Fruit fly (Drosophila melanogaster) whole organism, embryonic: Measurements from ENCODE around the gene CG42824.

Experiments
- Ada2b ChIP-seq: fragments of 200-800 bp; sonication (Bioruptor generic); IDR thresholded peaks from 2 replicates; pipeline ENCODE4 v1.3.6; 2022; ENCODE audit warnings: missing biosample characterization, missing genetic modification characterization
- Blimp-1 ChIP-seq: fragments of 200-800 bp; sonication (Bioruptor generic); optimal IDR thresholded peaks from 3 replicates; lab custom pipeline; 2018; ENCODE audit warnings: missing biosample characterization, missing genetic modification characterization, mild to moderate bottlenecking, moderate library complexity, missing genetic modification reagents
- CG1024 ChIP-seq: fragments of 200-800 bp; sonication (Bioruptor generic); IDR thresholded peaks from 2 replicates; pipeline ENCODE4 v1.3.6; 2022; ENCODE audit warnings: missing biosample characterization, missing genetic modification characterization
- CG10366 ChIP-seq: fragments of 200-800 bp; sonication (Bioruptor generic); IDR thresholded peaks from 2 replicates; pipeline ENCODE4 v1.3.6; 2022; ENCODE audit warnings: missing biosample characterization, missing genetic modification characterization
- CG11398 ChIP-seq: fragments of 200-800 bp; sonication (Bioruptor generic); optimal IDR thresholded peaks from 2 replicates; lab custom pipeline; 2016; ENCODE audit warnings: missing biosample characterization, missing genetic modification characterization
- CG11560 ChIP-seq: fragments of 200-800 bp; sonication (Bioruptor generic); IDR thresholded peaks from 3 replicates; pipeline ENCODE4 v1.3.6; 2022; ENCODE audit warnings: missing biosample characterization, missing genetic modification characterization
- CG12219 ChIP-seq: fragments of 200-800 bp; sonication (Bioruptor generic); optimal IDR thresholded peaks from 3 replicates; lab custom pipeline; 2018; ENCODE audit warnings: missing biosample characterization, mild to moderate bottlenecking, missing genetic modification characterization
- CG12769 ChIP-seq: fragments of 200-800 bp; sonication (Bioruptor generic); optimal IDR thresholded peaks from 2 replicates; lab custom pipeline; 2019; ENCODE audit warnings: missing biosample characterization, mild to moderate bottlenecking, missing genetic modification characterization, moderate library complexity
- CG13287 ChIP-seq: fragments of 200-800 bp; sonication (Bioruptor generic); IDR thresholded peaks from 2 replicates; pipeline ENCODE4 v1.3.6; 2022; ENCODE audit warnings: missing biosample characterization, missing genetic modification characterization; ENCODE audit not compliant: partially characterized antibody
- CG31441 ChIP-seq: fragments of 200-800 bp; sonication (Bioruptor generic); IDR thresholded peaks from 2 replicates; pipeline ENCODE4 v1.3.6; 2022; ENCODE audit warnings: missing biosample characterization, missing genetic modification characterization
- CG32532 ChIP-seq: fragments of 200-800 bp; sonication (Bioruptor generic); IDR thresholded peaks from 2 replicates; pipeline ENCODE4 v1.3.6; 2022; ENCODE audit warnings: missing biosample characterization, missing genetic modification characterization
- CG3726 ChIP-seq: fragments of 200-800 bp; sonication (Bioruptor generic); IDR thresholded peaks from 3 replicates; pipeline ENCODE4, ENCODE4 v1.3.6; 2022; ENCODE audit warnings: missing biosample characterization, missing genetic modification characterization
- CG42726 ChIP-seq: fragments of 200-800 bp; sonication (Bioruptor generic); IDR thresholded peaks from 2 replicates; pipeline ENCODE4 v1.3.6; 2022; ENCODE audit warnings: missing biosample characterization, missing genetic modification characterization; ENCODE audit not compliant: partially characterized antibody
- CG6175 ChIP-seq: fragments of 200-800 bp; sonication (Bioruptor generic); IDR thresholded peaks from 3 replicates; pipeline ENCODE4 v1.3.6; 2022; ENCODE audit warnings: missing biosample characterization, missing genetic modification characterization
- CG9727 ChIP-seq: fragments of 200-800 bp; sonication (Bioruptor generic); optimal IDR thresholded peaks from 3 replicates; lab custom pipeline; 2017; ENCODE audit warnings: missing biosample characterization, mild to moderate bottlenecking, missing genetic modification characterization
- Chrac-16 ChIP-seq: fragments of 200-800 bp; sonication (Bioruptor generic); optimal IDR thresholded peaks from 3 replicates; lab custom pipeline; 2016; ENCODE audit warnings: missing biosample characterization, missing genetic modification characterization
- Dbx ChIP-seq: fragments of 200-800 bp; sonication (Bioruptor generic); IDR thresholded peaks from 3 replicates; pipeline ENCODE4 v1.3.6; 2022; ENCODE audit warnings: missing biosample characterization, missing genetic modification characterization
- Deaf1 ChIP-seq: fragments of 200-800 bp; optimal IDR thresholded peaks from 3 replicates; lab custom pipeline; 2019; ENCODE audit warnings: missing biosample characterization, mild to moderate bottlenecking, missing genetic modification characterization, moderate library complexity
- Dfd ChIP-seq, 2 experiments: fragments of >200 bp; optimal IDR thresholded peaks; 2 replicates each; lab custom pipeline; 2017; ENCODE audit warnings: missing biosample characterization in 2 of 2, missing genetic modification characterization in 2 of 2
- Ets65A ChIP-seq: fragments of 200-800 bp; sonication (Bioruptor generic); peaks from one replicate; lab custom pipeline; 2016; ENCODE audit warnings: missing biosample characterization, missing genetic modification characterization
- Fer1 ChIP-seq: fragments of 200-800 bp; sonication (Bioruptor generic); optimal IDR thresholded peaks from 2 replicates; lab custom pipeline; 2017; ENCODE audit warnings: missing biosample characterization, mild to moderate bottlenecking, missing genetic modification characterization
- GATAe ChIP-seq: fragments of 200-800 bp; sonication (Bioruptor generic); conservative IDR thresholded peaks from 2 replicates; pipeline ENCODE4 v1.3.6; 2022; ENCODE audit warnings: missing biosample characterization, missing genetic modification characterization
- HHEX ChIP-seq: fragments of 200-800 bp; sonication (Bioruptor generic); optimal IDR thresholded peaks from 3 replicates; lab custom pipeline; 2017; ENCODE audit warnings: missing biosample characterization, mild to moderate bottlenecking, missing genetic modification characterization, missing genetic modification reagents
- Hmr ChIP-seq: fragments of 200-800 bp; sonication (Bioruptor generic); optimal IDR thresholded peaks from 3 replicates; lab custom pipeline; 2017; ENCODE audit warnings: mild to moderate bottlenecking, missing biosample characterization, missing genetic modification reagents, missing genetic modification characterization
- Hr78 ChIP-seq, 2 experiments: fragments of 200-800 bp in 1 of 2; fragments of >200 bp in 1 of 2; sonication (Bioruptor generic) in 1 of 2; optimal IDR thresholded peaks; 2 replicates each; lab custom pipeline; 2017 to 2019; ENCODE audit warnings: missing biosample characterization in 2 of 2, missing genetic modification characterization in 2 of 2, mild to moderate bottlenecking in 1 of 2, moderate library complexity in 1 of 2
- Nf-YC ChIP-seq: fragments of 200-800 bp; optimal IDR thresholded peaks from 3 replicates; lab custom pipeline; 2019; ENCODE audit warnings: missing biosample characterization, mild to moderate bottlenecking, missing genetic modification characterization, moderate library complexity
- PHDP ChIP-seq: fragments of 200-800 bp; sonication (Bioruptor generic); optimal IDR thresholded peaks from 3 replicates; lab custom pipeline; 2018; ENCODE audit warnings: missing biosample characterization, mild to moderate bottlenecking, missing genetic modification characterization, moderate library complexity
- Pdp1 ChIP-seq, 2 experiments: fragments of 200-800 bp; sonication (Bioruptor generic); optimal IDR thresholded peaks; 3 replicates each; lab custom pipeline; 2016; ENCODE audit warnings: missing biosample characterization in 2 of 2, missing genetic modification characterization in 2 of 2, mild to moderate bottlenecking in 1 of 2, moderate library complexity in 1 of 2
- Sox100B ChIP-seq: fragments of 200-800 bp; sonication (Bioruptor generic); optimal IDR thresholded peaks from 3 replicates; lab custom pipeline; 2018; ENCODE audit warnings: missing biosample characterization, mild to moderate bottlenecking, missing genetic modification characterization
- Sry-β ChIP-seq: fragments of 200-800 bp; sonication (Bioruptor generic); optimal IDR thresholded peaks from 2 replicates; lab custom pipeline; 2018; ENCODE audit warnings: missing biosample characterization, mild to moderate bottlenecking, missing genetic modification characterization, moderate library complexity
- Sry-δ ChIP-seq: fragments of 200-800 bp; sonication (Bioruptor generic); optimal IDR thresholded peaks from 2 replicates; lab custom pipeline; 2016; ENCODE audit warnings: missing biosample characterization, missing genetic modification characterization
- Trl ChIP-seq, 3 experiments: fragments of >200 bp in 2 of 3; fragments of 200-800 bp in 1 of 3; sonication (Bioruptor generic) in 1 of 3; optimal IDR thresholded peaks; 2 replicates in 1 of 3; 3 replicates in 2 of 3; lab custom pipeline; 2016 to 2017; ENCODE audit warnings: missing biosample characterization in 1 of 3, missing genetic modification characterization in 1 of 3
- abd-A ChIP-seq: fragments of 200-800 bp; sonication (Bioruptor generic); optimal IDR thresholded peaks from 3 replicates; lab custom pipeline; 2019; ENCODE audit warnings: missing biosample characterization, mild to moderate bottlenecking, missing genetic modification characterization, moderate library complexity
- ase ChIP-seq: fragments of 200-800 bp; sonication (Bioruptor generic); IDR thresholded peaks from 3 replicates; pipeline ENCODE4 v1.3.6; 2022; ENCODE audit warnings: missing biosample characterization, missing genetic modification characterization
- cas ChIP-seq: fragments of 200-800 bp; sonication (Bioruptor generic); IDR thresholded peaks from 2 replicates; pipeline ENCODE4 v1.3.6; 2022; ENCODE audit warnings: missing biosample characterization, missing genetic modification characterization
- crp ChIP-seq, 2 experiments: fragments of 200-800 bp; sonication (Bioruptor generic); optimal IDR thresholded peaks; 2 replicates in 1 of 2; 3 replicates in 1 of 2; lab custom pipeline; 2017; ENCODE audit warnings: missing biosample characterization in 2 of 2, missing genetic modification characterization in 2 of 2, mild to moderate bottlenecking in 1 of 2, moderate library complexity in 1 of 2
- cwo ChIP-seq: fragments of 200-800 bp; sonication (Bioruptor generic); optimal IDR thresholded peaks from 3 replicates; lab custom pipeline; 2017; ENCODE audit warnings: missing biosample characterization, missing genetic modification characterization, mild to moderate bottlenecking, moderate library complexity, missing genetic modification reagents
- dimm ChIP-seq: fragments of 200-800 bp; sonication (Bioruptor generic); IDR thresholded peaks from 2 replicates; pipeline ENCODE4 v1.3.6; 2022; ENCODE audit warnings: missing biosample characterization, missing genetic modification characterization
- esg ChIP-seq: fragments of 200-800 bp; sonication (Bioruptor generic); conservative IDR thresholded peaks from 2 replicates; pipeline ENCODE4 v1.3.6; 2022; ENCODE audit warnings: missing biosample characterization, missing genetic modification characterization
- fd64A ChIP-seq: fragments of 200-800 bp; sonication (Bioruptor generic); optimal IDR thresholded peaks from 3 replicates; lab custom pipeline; 2018; ENCODE audit warnings: missing biosample characterization, mild to moderate bottlenecking, missing genetic modification characterization
- fru ChIP-seq: fragments of >200 bp; optimal IDR thresholded peaks from 2 replicates; lab custom pipeline; 2017
- fu2 ChIP-seq: fragments of 200-800 bp; sonication (Bioruptor generic); optimal IDR thresholded peaks from 2 replicates; lab custom pipeline; 2016; ENCODE audit warnings: missing biosample characterization, missing genetic modification characterization
- nmo ChIP-seq: fragments of 200-800 bp; sonication (Bioruptor generic); optimal IDR thresholded peaks from 2 replicates; lab custom pipeline; 2018; ENCODE audit warnings: missing biosample characterization, mild to moderate bottlenecking, missing genetic modification characterization, moderate library complexity
- onecut ChIP-seq: fragments of 200-800 bp; sonication (Bioruptor generic); IDR thresholded peaks from 2 replicates; pipeline ENCODE4 v1.3.6; 2022; ENCODE audit warnings: missing biosample characterization, missing genetic modification characterization
- phol ChIP-seq: fragments of 200-800 bp; sonication (Bioruptor generic); optimal IDR thresholded peaks from 3 replicates; lab custom pipeline; 2018; ENCODE audit warnings: missing biosample characterization, mild to moderate bottlenecking, missing genetic modification characterization, moderate library complexity
- pita ChIP-seq: fragments of 200-800 bp; sonication (Bioruptor generic); optimal IDR thresholded peaks from 2 replicates; lab custom pipeline; 2017; ENCODE audit warnings: missing biosample characterization, mild to moderate bottlenecking, missing genetic modification characterization
- ranshi ChIP-seq: fragments of 200-800 bp; sonication (Bioruptor generic); IDR thresholded peaks from 2 replicates; pipeline ENCODE4 v1.3.6; 2022; ENCODE audit warnings: missing biosample characterization, missing genetic modification characterization
- row ChIP-seq: fragments of 200-800 bp; sonication (Bioruptor generic); IDR thresholded peaks from 3 replicates; pipeline ENCODE4 v1.3.6; 2022; ENCODE audit warnings: missing biosample characterization, missing genetic modification characterization
- so ChIP-seq: fragments of 200-800 bp; sonication (Bioruptor generic); IDR thresholded peaks from 3 replicates; pipeline ENCODE4 v1.3.6; 2022; ENCODE audit warnings: missing biosample characterization, missing genetic modification characterization
- sr ChIP-seq: fragments of 200-800 bp; sonication (Bioruptor generic); IDR thresholded peaks from 3 replicates; pipeline ENCODE4 v1.3.6; 2022; ENCODE audit warnings: missing biosample characterization, missing genetic modification characterization
- usp ChIP-seq: fragments of >200 bp; optimal IDR thresholded peaks from 2 replicates; lab custom pipeline; 2017; ENCODE audit warnings: missing biosample characterization, missing genetic modification characterization
- zf30C ChIP-seq: fragments of 200-800 bp; sonication (Bioruptor generic); optimal IDR thresholded peaks from 3 replicates; lab custom pipeline; 2018; ENCODE audit warnings: missing biosample characterization, mild to moderate bottlenecking, missing genetic modification characterization

Gene CG42824

DNA sequence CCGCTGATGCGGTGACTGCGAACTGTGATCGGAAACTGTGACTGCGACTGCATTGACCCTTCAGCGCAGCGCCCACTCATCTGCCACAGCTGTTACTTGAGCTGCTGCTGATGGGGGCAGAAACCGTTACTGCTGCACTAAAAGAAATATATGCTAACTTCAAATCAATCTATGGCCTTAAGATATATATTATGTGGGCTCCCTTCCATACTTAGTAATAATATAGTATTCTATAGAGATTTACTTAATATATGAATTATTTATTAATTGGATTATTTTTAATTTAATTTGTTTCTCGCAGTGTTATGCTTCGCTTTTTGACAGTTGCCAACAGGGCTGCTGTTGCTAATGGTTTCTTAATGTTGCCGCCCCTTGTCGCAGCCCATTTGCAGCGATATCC, 27.3 kb downstream of the CG42824 start (continued):
- TF ChIP-seq Sox100B (no peak), usp (GFP tag; lab: Kevin White, UChicago) (no peak), CG11398 (GFP tag; lab: Kevin White, UChicago) (no peak), cwo (GFP tag; lab: Kevin White, UChicago) (no peak), Ada2b (GFP tag; lab: Robert Waterston, UW) (peak; percentile 17; the same call in 1 of the 2 replicates), fru (lab: Kevin White, UChicago) (no peak), PHDP (tag; lab: Kevin White, UChicago) (no peak), dimm (no peak), CG11560 (tag; lab: Robert Waterston, UW) (0 out of 3 replicates have a peak, but pooled peaks have one; percentile 5), CG3726 (GFP tag; lab: Robert Waterston, UW) (no peak), Hr78 (GFP tag; optimal IDR thresholded peaks at IDR 0.05; lab: Kevin White, UChicago) (no peak), CG12769 (tag; lab: Kevin White, UChicago) (no peak), Sry-δ (no peak), CG9727 (GFP tag; lab: Kevin White, UChicago) (no peak), Fer1 (GFP tag; lab: Kevin White, UChicago) (no peak), esg (GFP tag; lab: Robert Waterston, UW) (peak; percentile 51), ase (no peak), Chrac-16 (no peak), nmo (GFP tag; lab: Kevin White, UChicago) (peak; percentile 23), Sry-β (GFP tag; lab: Kevin White, UChicago) (no peak), fd64A (GFP tag; lab: Kevin White, UChicago) (no peak), CG31441 (peak; percentile 34; the same call in 1 of the 2 replicates), GATAe (GFP tag; lab: Robert Waterston, UW) (no peak), CG32532 (GFP tag; lab: Robert Waterston, UW) (no peak), onecut (GFP tag; lab: Robert Waterston, UW) (no peak), phol (tag; lab: Kevin White, UChicago) (peak; percentile 26), cas (GFP tag; lab: Robert Waterston, UW) (no peak), Dbx (GFP tag; lab: Robert Waterston, UW) (no peak), so (GFP tag; lab: Robert Waterston, UW) (no peak), sr (GFP tag; lab: Robert Waterston, UW) (peak; percentile 22; the same call in 1 of the 3 replicates), zf30C (no peak), Dfd (GFP tag; optimal IDR thresholded peaks at IDR 0.05; lab: Kevin White, UChicago) (no peak), row (GFP tag; lab: Robert Waterston, UW) (peak; percentile 44; the same call in 1 of the 3 replicates), ranshi (GFP tag; lab: Robert Waterston, UW) (no peak), CG1024 (GFP tag; lab: Robert Waterston, UW) (peak; percentile 19; the same call in 1 of the 2 replicates), CG42726 (GFP tag; lab: Robert Waterston, UW) (no peak), CG6175 (GFP tag; lab: Robert Waterston, UW) (no peak), crp (GFP tag; optimal IDR thresholded peaks at IDR 0.05; lab: Kevin White, UChicago) (no peak)

dm6 chr3R:17377503-17377902, 28.8 kb downstream of the CG42824 start:
- peak; percentile 37 for TF ChIP-seq Nf-YC (tag; lab: Kevin White, UChicago)
- peak; percentile 50 for TF ChIP-seq abd-A (tag; lab: Kevin White, UChicago)
- no peak for TF ChIP-seq CG12219
- TF ChIP-seq Ets65A, result peak; percentile 2
- peak; percentile 75 for TF ChIP-seq Deaf1 (tag; lab: Kevin White, UChicago)
- peak; percentile 64 to 75 for TF ChIP-seq Trl (optimal IDR thresholded peaks at IDR 0.05; lab: Kevin White, UChicago)
- TF ChIP-seq Trl (GFP tag; optimal IDR thresholded peaks at IDR 0.05; lab: Kevin White, UChicago), result no peak
- 0 out of 3 replicates have a peak, but pooled peaks have one; percentile 25 for TF ChIP-seq sr (GFP tag; lab: Robert Waterston, UW)
- no peak for TF ChIP-seq fu2 (GFP tag; lab: Kevin White, UChicago)
- TF ChIP-seq pita (GFP tag; lab: Kevin White, UChicago), result no peak
- peak; percentile 97 for TF ChIP-seq Blimp-1 (GFP tag; lab: Kevin White, UChicago)
- no peak for TF ChIP-seq HHEX (GFP tag; lab: Kevin White, UChicago)
- TF ChIP-seq CG13287 (GFP tag; lab: Robert Waterston, UW), result peak; percentile 16; the same call in 1 of the 2 replicates
- no peak for TF ChIP-seq CG10366 (GFP tag; lab: Robert Waterston, UW)
- TF ChIP-seq Pdp1 (GFP tag; optimal IDR thresholded peaks at IDR 0.05; lab: Kevin White, UChicago), result peak in 1 of 2 experiments; percentile 43
- no peak for TF ChIP-seq Hmr
